Worm (Caenorhabditis elegans) whole organism, L2 larva: ENCODE measurements around the gene cest-1.2.
A peak's percentile ranks its signal among the peaks of the same experiment; 100 is the strongest.
"Not testable (repeated sequence)": the region's sequence is repeated elsewhere in the genome, so short reads cannot be mapped to it uniquely, and the experiment has no call there.

Source experiments
- C34F6.9 ChIP-seq: fragments of 150-350 bp; optimal IDR thresholded peaks from 2 replicates; lab custom pipeline; 2014; ENCODE audit warnings: missing biosample characterization, missing genetic modification characterization
- F13H6.1 ChIP-seq: sonication (generic microtip); optimal IDR thresholded peaks from 2 replicates; lab custom pipeline; 2016; ENCODE audit warnings: missing genetic modification characterization, missing compliant biosample characterization
- R02D3.7 ChIP-seq: fragments of 150-350 bp; optimal IDR thresholded peaks from 2 replicates; lab custom pipeline; 2014; ENCODE audit warnings: missing biosample characterization, missing genetic modification characterization
- Y55F3AM.14 ChIP-seq: fragments of 200-800 bp; sonication (Bioruptor generic); optimal IDR thresholded peaks from 2 replicates; lab custom pipeline; 2018; ENCODE audit warnings: mild to moderate bottlenecking, missing genetic modification characterization, missing compliant biosample characterization
- ZK546.5 ChIP-seq: sonication (generic microtip); optimal IDR thresholded peaks from 2 replicates; lab custom pipeline; 2017; ENCODE audit warnings: missing biosample characterization, missing genetic modification characterization
- alr-1 ChIP-seq: fragments of 150-350 bp; optimal IDR thresholded peaks from 2 replicates; lab custom pipeline; 2014; ENCODE audit warnings: missing biosample characterization, missing genetic modification characterization
- aly-2 ChIP-seq: fragments of 150-350 bp; optimal IDR thresholded peaks from 2 replicates; lab custom pipeline; 2014; ENCODE audit warnings: missing biosample characterization, missing genetic modification characterization
- ama-1 ChIP-seq: fragments of 150-350 bp; optimal IDR thresholded peaks from 2 replicates; lab custom pipeline; 2018; ENCODE audit warnings: inconsistent platforms
- blmp-1 ChIP-seq: sonication (generic microtip); optimal IDR thresholded peaks from 2 replicates; lab custom pipeline; 2017; ENCODE audit warnings: missing genetic modification characterization, mild to moderate bottlenecking, missing compliant biosample characterization, antibody characterized with exemption, moderate library complexity; ENCODE audit not compliant: insufficient read depth
- ceh-16 ChIP-seq: fragments of 150-350 bp; optimal IDR thresholded peaks from 2 replicates; lab custom pipeline; 2014; ENCODE audit warnings: missing biosample characterization, missing genetic modification characterization
- ceh-82 ChIP-seq: fragments of 150-350 bp; optimal IDR thresholded peaks from 2 replicates; lab custom pipeline; 2014; ENCODE audit warnings: missing biosample characterization, missing genetic modification characterization
- crh-2 ChIP-seq: sonication (generic microtip); optimal IDR thresholded peaks from 2 replicates; lab custom pipeline; 2017; ENCODE audit warnings: missing biosample characterization, missing genetic modification characterization
- dmd-4 ChIP-seq: sonication (generic microtip); optimal IDR thresholded peaks from 2 replicates; lab custom pipeline; 2017; ENCODE audit warnings: missing biosample characterization, missing genetic modification characterization
- egl-27 ChIP-seq: sonication (generic microtip); optimal IDR thresholded peaks from 3 replicates; lab custom pipeline; 2017; ENCODE audit warnings: missing biosample characterization, missing genetic modification reagents, missing genetic modification characterization
- elt-1 ChIP-seq: fragments of 150-350 bp; optimal IDR thresholded peaks from 2 replicates; lab custom pipeline; 2014; ENCODE audit warnings: missing biosample characterization, missing genetic modification characterization
- fos-1 ChIP-seq: fragments of 150-350 bp; optimal IDR thresholded peaks from 2 replicates; lab custom pipeline; 2014; ENCODE audit warnings: missing biosample characterization, missing genetic modification characterization
- gmeb-1 ChIP-seq: fragments of 150-350 bp; optimal IDR thresholded peaks from 2 replicates; lab custom pipeline; 2014; ENCODE audit warnings: missing biosample characterization, missing genetic modification characterization
- lin-11 ChIP-seq: fragments of 150-350 bp; sonication (generic microtip); optimal IDR thresholded peaks from 2 replicates; lab custom pipeline; 2014; ENCODE audit warnings: missing biosample characterization, missing genetic modification characterization, inconsistent platforms, mixed read lengths
- lin-13 ChIP-seq: fragments of 150-350 bp; optimal IDR thresholded peaks from 2 replicates; lab custom pipeline; 2014; ENCODE audit warnings: missing biosample characterization, missing genetic modification reagents, missing genetic modification characterization
- lsy-2 ChIP-seq, 2 experiments: fragments of 150-350 bp in 1 of 2; sonication (generic microtip) in 1 of 2; optimal IDR thresholded peaks; 2 replicates each; lab custom pipeline; 2014 to 2017; ENCODE audit warnings: missing biosample characterization in 2 of 2, missing genetic modification characterization in 2 of 2
- mab-5 ChIP-seq: fragments of 150-350 bp; optimal IDR thresholded peaks from 2 replicates; lab custom pipeline; 2014; ENCODE audit warnings: missing biosample characterization, missing genetic modification characterization
- nhr-10 ChIP-seq: sonication (generic microtip); optimal IDR thresholded peaks from 2 replicates; lab custom pipeline; 2017; ENCODE audit warnings: missing biosample characterization, missing genetic modification characterization
- nhr-12 ChIP-seq: fragments of 150-350 bp; optimal IDR thresholded peaks from 2 replicates; lab custom pipeline; 2014; ENCODE audit warnings: missing biosample characterization, missing genetic modification characterization
- nhr-129 ChIP-seq: fragments of 150-350 bp; optimal IDR thresholded peaks from 2 replicates; lab custom pipeline; 2014; ENCODE audit warnings: missing biosample characterization, missing genetic modification characterization
- nhr-21 ChIP-seq: fragments of 150-350 bp; optimal IDR thresholded peaks from 2 replicates; lab custom pipeline; 2014; ENCODE audit warnings: missing biosample characterization, missing genetic modification characterization
- nhr-23 ChIP-seq: fragments of 150-350 bp; optimal IDR thresholded peaks from 2 replicates; lab custom pipeline; 2014; ENCODE audit warnings: missing biosample characterization, missing genetic modification reagents, missing genetic modification characterization
- nhr-237 ChIP-seq: fragments of 150-350 bp; optimal IDR thresholded peaks from 2 replicates; lab custom pipeline; 2014; ENCODE audit warnings: missing biosample characterization, missing genetic modification characterization
- nhr-25 ChIP-seq: fragments of 150-350 bp; sonication (generic microtip); optimal IDR thresholded peaks from 3 replicates; lab custom pipeline; 2014; ENCODE audit warnings: missing biosample characterization, missing genetic modification characterization
- nhr-6 ChIP-seq: fragments of 150-350 bp; optimal IDR thresholded peaks from 2 replicates; lab custom pipeline; 2014; ENCODE audit warnings: missing biosample characterization, missing genetic modification characterization
- peb-1 ChIP-seq: fragments of 150-350 bp; optimal IDR thresholded peaks from 2 replicates; lab custom pipeline; 2014; ENCODE audit warnings: missing biosample characterization, missing genetic modification characterization
- sem-4 ChIP-seq: fragments of 150-350 bp; optimal IDR thresholded peaks from 2 replicates; lab custom pipeline; 2014; ENCODE audit warnings: missing biosample characterization, missing genetic modification reagents, missing genetic modification characterization
- skn-1 ChIP-seq: sonication (generic microtip); optimal IDR thresholded peaks from 2 replicates; lab custom pipeline; 2017; ENCODE audit warnings: missing biosample characterization, missing genetic modification characterization
- sma-3 ChIP-seq: sonication (generic microtip); optimal IDR thresholded peaks from 2 replicates; lab custom pipeline; 2016; ENCODE audit warnings: missing genetic modification reagents, missing genetic modification characterization, missing compliant biosample characterization
- sma-9 ChIP-seq, 2 experiments: fragments of 150-350 bp in 1 of 2; sonication (generic microtip) in 1 of 2; optimal IDR thresholded peaks; 2 replicates each; lab custom pipeline; 2014 to 2016; ENCODE audit warnings: missing genetic modification characterization in 2 of 2, mild to moderate bottlenecking in 1 of 2, missing biosample characterization in 1 of 2, missing compliant biosample characterization in 1 of 2, missing genetic modification reagents in 1 of 2, moderate library complexity in 1 of 2
- snpc-4 ChIP-seq: fragments of 150-350 bp; optimal IDR thresholded peaks from 2 replicates; lab custom pipeline; 2014; ENCODE audit warnings: missing biosample characterization, missing genetic modification characterization
- unc-39 ChIP-seq: fragments of 150-350 bp; optimal IDR thresholded peaks from 2 replicates; lab custom pipeline; 2014; ENCODE audit warnings: missing biosample characterization, missing genetic modification characterization
- unc-55 ChIP-seq: fragments of 150-350 bp; sonication (generic microtip); optimal IDR thresholded peaks from 3 replicates; lab custom pipeline; 2014; ENCODE audit warnings: missing biosample characterization, missing genetic modification reagents, missing genetic modification characterization
- unc-62 ChIP-seq: fragments of 150-350 bp; optimal IDR thresholded peaks from 2 replicates; lab custom pipeline; 2014; ENCODE audit warnings: missing biosample characterization, missing genetic modification reagents, missing genetic modification characterization
- ztf-1 ChIP-seq: fragments of 200-800 bp; sonication (Bioruptor generic); conservative IDR thresholded peaks from 2 replicates; pipeline ENCODE4 v1.3.6; 2022; ENCODE audit warnings: missing genetic modification characterization, missing compliant biosample characterization
- ztf-11 ChIP-seq: sonication (generic microtip); optimal IDR thresholded peaks from 2 replicates; lab custom pipeline; 2017; ENCODE audit warnings: missing biosample characterization, missing genetic modification characterization
- ztf-4 ChIP-seq: fragments of 150-350 bp; optimal IDR thresholded peaks from 2 replicates; lab custom pipeline; 2014; ENCODE audit warnings: missing biosample characterization, missing genetic modification characterization

Gene cest-1.2

DNA sequence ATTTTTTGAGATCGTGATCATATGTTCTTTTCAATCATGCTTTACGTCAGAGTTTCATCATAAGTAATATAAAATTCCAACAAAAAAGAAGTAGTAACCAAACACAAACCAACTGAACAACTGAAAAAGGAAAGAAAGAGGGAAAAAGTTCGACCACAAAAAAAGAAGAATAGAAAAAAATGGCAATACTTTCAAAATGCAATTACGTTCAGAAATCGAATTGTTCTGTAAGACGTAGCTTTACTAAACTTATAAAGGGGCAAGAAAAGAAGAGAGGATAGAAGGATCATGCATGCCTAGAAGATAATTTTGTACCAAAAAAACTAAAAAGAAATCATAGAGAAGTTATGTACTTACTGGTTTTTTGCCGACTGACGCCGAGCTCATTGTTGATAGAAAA lies 19.9 kb downstream of the cest-1.2 start:
- TF ChIP-seq ZK546.5 (no peak), sma-9 (GFP tag; optimal IDR thresholded peaks at IDR 0.05; lab: Kevin White, UChicago) (peak; percentile 47), sma-9 (tag; optimal IDR thresholded peaks at IDR 0.05; lab: Kevin White, UChicago) (no peak), elt-1 (tag; lab: Kevin White, UChicago) (no peak), snpc-4 (tag; lab: Kevin White, UChicago) (no peak), unc-39 (tag; lab: Kevin White, UChicago) (no peak), lsy-2 (tag; optimal IDR thresholded peaks at IDR 0.05; lab: Kevin White, UChicago) (peak in 1 of 2 experiments; percentile 21), lin-11 (tag; lab: Kevin White, UChicago) (no peak), sem-4 (tag; lab: Kevin White, UChicago) (peak; percentile 58), nhr-21 (tag; lab: Kevin White, UChicago) (no peak), aly-2 (tag; lab: Kevin White, UChicago) (no peak), ceh-16 (tag; lab: Kevin White, UChicago) (no peak)

DNA sequence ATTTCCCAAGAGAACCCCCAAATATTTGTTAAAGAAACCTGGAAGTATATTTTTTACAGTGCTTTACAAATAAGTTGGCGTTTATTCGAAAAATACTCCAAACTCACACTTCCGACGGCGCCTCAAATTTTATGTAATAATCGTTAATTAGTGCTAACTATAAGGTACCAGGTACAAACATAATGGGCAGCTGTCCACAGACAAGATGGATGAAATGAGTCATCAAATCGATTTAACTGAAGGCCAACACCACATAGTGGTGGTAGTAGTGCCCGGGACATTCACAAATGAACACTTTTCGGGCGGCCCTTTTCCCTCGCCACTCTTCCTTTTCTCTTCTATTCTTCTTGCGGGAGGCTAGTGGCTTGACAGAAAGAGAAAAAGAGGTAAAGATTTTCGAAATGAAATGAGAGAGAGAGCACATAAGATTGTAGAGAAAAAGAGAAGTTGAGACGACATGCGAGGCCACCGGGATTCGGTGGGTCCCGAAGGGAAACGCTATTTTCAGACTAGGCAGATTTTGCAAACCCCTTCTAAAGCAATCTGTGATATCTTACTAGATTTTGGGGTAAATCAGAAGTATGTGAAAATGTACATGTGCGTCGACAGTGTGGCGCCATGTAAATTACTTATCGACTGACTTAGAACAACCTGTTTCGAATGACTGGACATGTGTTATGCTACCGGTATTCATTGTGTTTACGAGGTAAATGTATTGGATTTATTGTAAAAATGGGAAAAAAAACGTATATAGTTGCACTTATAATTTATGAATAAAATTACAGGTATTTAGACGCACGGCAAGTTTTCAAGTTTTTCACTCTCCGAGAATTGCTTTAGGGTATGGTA lies 21.2 kb downstream of the cest-1.2 start:
- TF ChIP-seq crh-2 (no peak), fos-1 (tag; lab: Kevin White, UChicago) (peak; percentile 36), nhr-6 (tag; lab: Kevin White, UChicago) (no peak), lsy-2 (tag; optimal IDR thresholded peaks at IDR 0.05; lab: Kevin White, UChicago) (peak in 1 of 2 experiments; percentile 16), sma-3 (GFP tag; lab: Kevin White, UChicago) (peak; percentile 34), nhr-129 (tag; lab: Kevin White, UChicago) (peak; percentile 53), skn-1 (tag; lab: Kevin White, UChicago) (no peak), dmd-4 (tag; lab: Kevin White, UChicago) (no peak), blmp-1 (tag; lab: Kevin White, UChicago) (peak; percentile 19), C34F6.9 (tag; lab: Kevin White, UChicago) (peak; percentile 46), nhr-25 (tag; lab: Kevin White, UChicago) (peak; percentile 10), sma-9 (GFP tag; optimal IDR thresholded peaks at IDR 0.05; lab: Kevin White, UChicago) (peak; percentile 11), sma-9 (tag; optimal IDR thresholded peaks at IDR 0.05; lab: Kevin White, UChicago) (no peak), Y55F3AM.14 (GFP tag; lab: Kevin White, UChicago) (no peak)

DNA sequence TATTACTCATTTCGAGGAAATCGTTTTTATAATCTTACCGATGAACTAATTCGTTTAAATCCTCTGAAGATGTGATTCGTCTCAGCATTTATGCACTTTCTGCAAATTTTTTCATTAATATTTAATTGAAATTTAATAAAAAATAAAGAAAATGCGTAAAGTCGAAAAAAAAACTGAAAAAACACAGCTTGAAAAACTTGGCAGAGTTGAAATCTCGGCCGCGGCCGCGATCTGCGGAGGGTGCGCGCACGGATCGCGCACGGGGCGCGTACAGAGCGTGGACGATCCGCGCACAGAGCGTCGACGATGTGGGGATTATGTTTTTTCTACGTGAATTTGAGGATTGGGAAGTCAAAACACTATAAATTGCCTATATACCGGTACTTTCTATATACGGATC lies 22.9 kb downstream of the cest-1.2 start, which contains the start of gene AH10.4:
TSS of gene AH10.4 (minus strand) at position 101 of the 400 bp plus-strand sequence.
- TF ChIP-seq ztf-4 (tag; lab: Kevin White, UChicago); unc-55 (GFP tag; lab: Kevin White, UChicago); sma-9 (GFP tag; optimal IDR thresholded peaks at IDR 0.05; lab: Kevin White, UChicago); sma-9 (tag; optimal IDR thresholded peaks at IDR 0.05; lab: Kevin White, UChicago): not testable (repeated sequence)
- TF ChIP-seq, all 48 proteins: peak for 0; not testable (repeated sequence) for 48

DNA sequence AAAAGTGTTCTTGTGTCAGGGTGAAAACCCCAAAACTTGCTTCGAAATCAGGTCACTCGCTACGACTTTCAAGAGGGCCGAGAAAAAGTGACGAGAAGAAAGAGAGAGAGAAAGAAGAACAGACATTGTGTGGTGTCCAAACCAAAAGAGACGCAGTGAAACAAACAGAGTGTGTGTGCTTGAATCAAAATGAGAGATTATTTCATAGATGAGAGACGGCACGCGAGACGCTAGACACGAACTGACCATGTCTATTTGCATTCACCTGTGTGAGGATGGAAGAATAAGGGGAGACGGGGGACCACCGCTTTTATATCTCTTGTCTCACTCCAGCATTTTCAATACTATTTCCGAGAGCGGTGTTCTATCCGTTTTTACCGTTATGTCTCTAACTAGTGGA lies 24.5 kb downstream of the cest-1.2 start:
- TF ChIP-seq ZK546.5: no peak
- TF ChIP-seq aly-2 (tag; lab: Kevin White, UChicago): no peak
- peak; percentile 37 for TF ChIP-seq ceh-82 (tag; lab: Kevin White, UChicago)
- TF ChIP-seq egl-27 (tag; lab: Kevin White, UChicago): peak; percentile 76
- TF ChIP-seq nhr-237 (tag; lab: Kevin White, UChicago): no peak
- TF ChIP-seq mab-5: no peak
- TF ChIP-seq unc-62: no peak
- TF ChIP-seq ama-1 (lab: Kevin White, UChicago): no peak
- TF ChIP-seq lin-13 (GFP tag; lab: Kevin White, UChicago): peak; percentile 32
- peak; percentile 92 for TF ChIP-seq nhr-129 (tag; lab: Kevin White, UChicago)
- no peak for TF ChIP-seq peb-1 (tag; lab: Kevin White, UChicago)
- no peak for TF ChIP-seq Y55F3AM.14 (GFP tag; lab: Kevin White, UChicago)
- peak; percentile 42 for TF ChIP-seq gmeb-1 (tag; lab: Kevin White, UChicago)
- no peak for TF ChIP-seq alr-1 (tag; lab: Kevin White, UChicago)
- TF ChIP-seq unc-55 (GFP tag; lab: Kevin White, UChicago): peak; percentile 69
- TF ChIP-seq sma-9 (GFP tag; optimal IDR thresholded peaks at IDR 0.05; lab: Kevin White, UChicago): peak; percentile 78
- no peak for TF ChIP-seq sma-9 (tag; optimal IDR thresholded peaks at IDR 0.05; lab: Kevin White, UChicago)
- TF ChIP-seq ztf-11 (tag; lab: Kevin White, UChicago): no peak
- no peak for TF ChIP-seq dmd-4 (tag; lab: Kevin White, UChicago)
- TF ChIP-seq lsy-2 (tag; optimal IDR thresholded peaks at IDR 0.05; lab: Kevin White, UChicago): peak; percentile 6 to 62
- no peak for TF ChIP-seq nhr-10 (tag; lab: Kevin White, UChicago)
- TF ChIP-seq F13H6.1: peak; percentile 86
- TF ChIP-seq snpc-4 (tag; lab: Kevin White, UChicago): peak; percentile 12
- peak; percentile 87 for TF ChIP-seq fos-1 (tag; lab: Kevin White, UChicago)
- no peak for TF ChIP-seq nhr-12
- TF ChIP-seq skn-1 (tag; lab: Kevin White, UChicago): no peak
- peak; percentile 60 for TF ChIP-seq crh-2
- peak; percentile 56 for TF ChIP-seq ceh-16 (tag; lab: Kevin White, UChicago)
- TF ChIP-seq blmp-1 (tag; lab: Kevin White, UChicago): peak; percentile 50
- no peak for TF ChIP-seq R02D3.7 (tag; lab: Kevin White, UChicago)
- no peak for TF ChIP-seq ztf-1 (GFP tag; lab: Robert Waterston, UW)
- TF ChIP-seq nhr-23 (tag; lab: Kevin White, UChicago): no peak
- TF ChIP-seq nhr-6 (tag; lab: Kevin White, UChicago): no peak
- peak; percentile 63 for TF ChIP-seq nhr-21 (tag; lab: Kevin White, UChicago)
